Fruit fly (Drosophila melanogaster) whole organism, embryonic: ENCODE measurements around the gene CG14013.
A peak's percentile ranks its signal among the peaks of the same experiment; 100 is the strongest.

Source experiments
- Ada2b ChIP-seq: fragments of 200-800 bp; sonication (Bioruptor generic); IDR thresholded peaks from 2 replicates; pipeline ENCODE4 v1.3.6; 2022; ENCODE audit warnings: missing biosample characterization, missing genetic modification characterization
- Aef1 ChIP-seq: fragments of 200-800 bp; sonication (Bioruptor generic); IDR thresholded peaks from 3 replicates; pipeline ENCODE4 v1.3.6; 2022; ENCODE audit warnings: missing biosample characterization, missing genetic modification characterization
- Asciz ChIP-seq: fragments of 200-800 bp; sonication (Bioruptor generic); optimal IDR thresholded peaks from 2 replicates; lab custom pipeline; 2017; ENCODE audit warnings: missing biosample characterization, mild to moderate bottlenecking, missing genetic modification characterization, missing genetic modification reagents
- Awh ChIP-seq: fragments of 200-800 bp; sonication (Bioruptor generic); IDR thresholded peaks from 2 replicates; pipeline ENCODE4, ENCODE4 v1.3.6; 2022; ENCODE audit warnings: missing biosample characterization, missing genetic modification characterization
- B-H1 ChIP-seq: fragments of 200-800 bp; sonication (Bioruptor generic); IDR thresholded peaks from 3 replicates; pipeline ENCODE4 v1.3.6; 2022; ENCODE audit warnings: missing biosample characterization, missing genetic modification characterization
- CG12744 ChIP-seq: fragments of 200-800 bp; sonication (Bioruptor generic); optimal IDR thresholded peaks from 2 replicates; lab custom pipeline; 2016; ENCODE audit warnings: missing biosample characterization, missing genetic modification characterization
- CG1602 ChIP-seq: fragments of 200-800 bp; sonication (Bioruptor generic); optimal IDR thresholded peaks from 3 replicates; lab custom pipeline; 2016; ENCODE audit warnings: missing biosample characterization, missing genetic modification characterization
- CG17385 ChIP-seq: fragments of 200-800 bp; sonication (Bioruptor generic); optimal IDR thresholded peaks from 3 replicates; lab custom pipeline; 2018; ENCODE audit warnings: missing biosample characterization, mild to moderate bottlenecking, missing genetic modification characterization
- CG17612 ChIP-seq: fragments of 200-800 bp; sonication (Bioruptor generic); IDR thresholded peaks from 2 replicates; pipeline ENCODE4 v1.3.6; 2022; ENCODE audit warnings: missing biosample characterization, missing genetic modification characterization
- CG18619 ChIP-seq: fragments of 200-800 bp; sonication (Bioruptor generic); optimal IDR thresholded peaks from 3 replicates; lab custom pipeline; 2017; ENCODE audit warnings: missing biosample characterization, mild to moderate bottlenecking, missing genetic modification characterization
- CG2875 ChIP-seq: fragments of 200-800 bp; sonication (Bioruptor generic); optimal IDR thresholded peaks from 2 replicates; lab custom pipeline; 2017; ENCODE audit warnings: missing biosample characterization, mild to moderate bottlenecking, missing genetic modification characterization, missing genetic modification reagents
- CG31441 ChIP-seq: fragments of 200-800 bp; sonication (Bioruptor generic); IDR thresholded peaks from 2 replicates; pipeline ENCODE4 v1.3.6; 2022; ENCODE audit warnings: missing biosample characterization, missing genetic modification characterization
- CG32772 ChIP-seq: fragments of 200-800 bp; sonication (Bioruptor generic); IDR thresholded peaks from 2 replicates; pipeline ENCODE4 v1.3.6; 2022; ENCODE audit warnings: missing biosample characterization, missing genetic modification characterization
- CG33213 ChIP-seq: fragments of 200-800 bp; sonication (Bioruptor generic); optimal IDR thresholded peaks from 3 replicates; lab custom pipeline; 2016; ENCODE audit warnings: missing biosample characterization, missing genetic modification characterization
- CG4282 ChIP-seq: fragments of 200-800 bp; sonication (Bioruptor generic); optimal IDR thresholded peaks from 2 replicates; lab custom pipeline; 2016; ENCODE audit warnings: missing biosample characterization, missing genetic modification characterization
- CG43689 ChIP-seq: fragments of 200-800 bp; sonication (Bioruptor generic); IDR thresholded peaks from 2 replicates; pipeline ENCODE4 v1.3.6; 2022; ENCODE audit warnings: missing biosample characterization, missing genetic modification characterization
- CG4617 ChIP-seq: fragments of 200-800 bp; sonication (Bioruptor generic); optimal IDR thresholded peaks from 3 replicates; lab custom pipeline; 2016; ENCODE audit warnings: missing biosample characterization, missing genetic modification characterization, borderline replicate concordance
- CG4707 ChIP-seq: fragments of 200-800 bp; sonication (Bioruptor generic); optimal IDR thresholded peaks from 2 replicates; lab custom pipeline; 2018; ENCODE audit warnings: missing biosample characterization, mild to moderate bottlenecking, missing genetic modification characterization, moderate library complexity
- CG5180 ChIP-seq: fragments of 200-800 bp; sonication (Bioruptor generic); optimal IDR thresholded peaks from 3 replicates; lab custom pipeline; 2017; ENCODE audit warnings: missing biosample characterization, missing genetic modification characterization, mild to moderate bottlenecking, moderate library complexity, missing genetic modification reagents
- CG6175 ChIP-seq: fragments of 200-800 bp; sonication (Bioruptor generic); IDR thresholded peaks from 3 replicates; pipeline ENCODE4 v1.3.6; 2022; ENCODE audit warnings: missing biosample characterization, missing genetic modification characterization
- CG7556 ChIP-seq: fragments of 200-800 bp; sonication (Bioruptor generic); optimal IDR thresholded peaks from 2 replicates; lab custom pipeline; 2017; ENCODE audit warnings: missing biosample characterization, mild to moderate bottlenecking, missing genetic modification characterization
- CHES-1-like ChIP-seq: fragments of 200-800 bp; sonication (Bioruptor generic); optimal IDR thresholded peaks from 2 replicates; lab custom pipeline; 2016; ENCODE audit warnings: missing biosample characterization, missing genetic modification characterization
- CoRest ChIP-seq: fragments of 200-800 bp; sonication (Bioruptor generic); optimal IDR thresholded peaks from 3 replicates; lab custom pipeline; 2018; ENCODE audit warnings: missing biosample characterization, mild to moderate bottlenecking, missing genetic modification characterization, moderate library complexity
- Doc2 ChIP-seq: fragments of 200-800 bp; sonication (Bioruptor generic); IDR thresholded peaks from 2 replicates; pipeline ENCODE4 v1.3.6; 2022; ENCODE audit warnings: missing biosample characterization, missing genetic modification characterization
- Hsf ChIP-seq: fragments of 200-800 bp; sonication (Bioruptor generic); optimal IDR thresholded peaks from 3 replicates; lab custom pipeline; 2016; ENCODE audit warnings: missing biosample characterization, missing genetic modification characterization
- Ravus ChIP-seq: fragments of 200-800 bp; sonication (Bioruptor generic); IDR thresholded peaks from 2 replicates; pipeline ENCODE4 v1.3.6; 2022; ENCODE audit warnings: missing biosample characterization, missing genetic modification characterization
- Sox102F ChIP-seq: fragments of 200-800 bp; sonication (Bioruptor generic); optimal IDR thresholded peaks from 2 replicates; lab custom pipeline; 2018; ENCODE audit warnings: missing biosample characterization, mild to moderate bottlenecking, missing genetic modification characterization, moderate library complexity
- Usf ChIP-seq: fragments of 200-800 bp; sonication (Bioruptor generic); optimal IDR thresholded peaks from 2 replicates; lab custom pipeline; 2017; ENCODE audit warnings: missing genotype, missing biosample characterization, missing genetic modification characterization
- Vsx1 ChIP-seq: fragments of 200-800 bp; sonication (Bioruptor generic); optimal IDR thresholded peaks from 2 replicates; lab custom pipeline; 2017; ENCODE audit warnings: missing biosample characterization, mild to moderate bottlenecking, missing genetic modification characterization, missing genetic modification reagents
- bcd ChIP-seq: fragments of 200-800 bp; sonication (Bioruptor generic); optimal IDR thresholded peaks from 2 replicates; lab custom pipeline; 2017; ENCODE audit warnings: missing biosample characterization, mild to moderate bottlenecking, missing genetic modification characterization
- br ChIP-seq: fragments of >200 bp; optimal IDR thresholded peaks from 2 replicates; lab custom pipeline; 2017
- chinmo ChIP-seq: fragments of 200-800 bp; sonication (Bioruptor generic); IDR thresholded peaks from 4 replicates; pipeline ENCODE4 v1.3.6; 2022; ENCODE audit warnings: missing biosample characterization, missing genetic modification characterization; ENCODE audit not compliant: partially characterized antibody
- dati ChIP-seq: fragments of 200-800 bp; sonication (Bioruptor generic); IDR thresholded peaks from 2 replicates; pipeline ENCODE4 v1.3.6; 2022; ENCODE audit warnings: missing biosample characterization, missing genetic modification characterization
- dmrt99B ChIP-seq: fragments of 200-800 bp; sonication (Bioruptor generic); optimal IDR thresholded peaks from 2 replicates; lab custom pipeline; 2018; ENCODE audit warnings: missing biosample characterization, mild to moderate bottlenecking, missing genetic modification characterization, moderate library complexity
- exex ChIP-seq: fragments of 200-800 bp; sonication (Bioruptor generic); optimal IDR thresholded peaks from 4 replicates; lab custom pipeline; 2018; ENCODE audit warnings: missing biosample characterization, mild to moderate bottlenecking, missing genetic modification characterization, moderate library complexity
- fru ChIP-seq: fragments of >200 bp; optimal IDR thresholded peaks from 2 replicates; lab custom pipeline; 2017
- jing ChIP-seq: fragments of 200-800 bp; sonication (Bioruptor generic); optimal IDR thresholded peaks from 2 replicates; lab custom pipeline; 2018; ENCODE audit warnings: missing biosample characterization, mild to moderate bottlenecking, missing genetic modification characterization
- kay ChIP-seq: fragments of 200-800 bp; sonication (Bioruptor generic); optimal IDR thresholded peaks from 2 replicates; lab custom pipeline; 2016; ENCODE audit warnings: missing biosample characterization, missing genetic modification characterization
- kni ChIP-seq: fragments of 200-800 bp; sonication (Bioruptor generic); optimal IDR thresholded peaks from 3 replicates; lab custom pipeline; 2017; ENCODE audit warnings: mild to moderate bottlenecking, missing biosample characterization, missing genetic modification reagents, missing genetic modification characterization
- org-1 ChIP-seq: fragments of 200-800 bp; sonication (Bioruptor generic); optimal IDR thresholded peaks from 2 replicates; lab custom pipeline; 2017; ENCODE audit warnings: missing biosample characterization, missing genetic modification characterization
- pan ChIP-seq, 4 experiments: fragments of >200 bp in 3 of 4; fragments of 200-800 bp in 1 of 4; sonication (Bioruptor generic) in 1 of 4; optimal IDR thresholded peaks in 3 of 4; IDR thresholded peaks in 1 of 4; 2 replicates each; pipeline versions ENCODE4 v1.3.6 to Lab custom; 2017 to 2022; ENCODE audit warnings: missing biosample characterization in 2 of 4, missing genetic modification characterization in 2 of 4, mixed read lengths in 1 of 4
- pros ChIP-seq: fragments of 200-800 bp; sonication (Bioruptor generic); optimal IDR thresholded peaks from 3 replicates; lab custom pipeline; 2019; ENCODE audit warnings: missing biosample characterization, mild to moderate bottlenecking, missing genetic modification characterization, moderate library complexity
- ranshi ChIP-seq: fragments of 200-800 bp; sonication (Bioruptor generic); IDR thresholded peaks from 2 replicates; pipeline ENCODE4 v1.3.6; 2022; ENCODE audit warnings: missing biosample characterization, missing genetic modification characterization
- repo ChIP-seq: fragments of 200-800 bp; sonication (Bioruptor generic); optimal IDR thresholded peaks from 2 replicates; lab custom pipeline; 2016; ENCODE audit warnings: missing biosample characterization, missing genetic modification characterization
- scrt ChIP-seq: fragments of 200-800 bp; sonication (Bioruptor generic); optimal IDR thresholded peaks from 2 replicates; lab custom pipeline; 2018; ENCODE audit warnings: missing biosample characterization, mild to moderate bottlenecking, missing genetic modification characterization, moderate library complexity
- sd ChIP-seq: fragments of 200-800 bp; sonication (Bioruptor generic); optimal IDR thresholded peaks from 3 replicates; lab custom pipeline; 2018; ENCODE audit warnings: missing biosample characterization, mild to moderate bottlenecking, missing genetic modification characterization, moderate library complexity
- shn ChIP-seq: fragments of 200-800 bp; sonication (Bioruptor generic); optimal IDR thresholded peaks from 3 replicates; lab custom pipeline; 2016; ENCODE audit warnings: missing biosample characterization, missing genetic modification characterization
- sr ChIP-seq: fragments of 200-800 bp; sonication (Bioruptor generic); IDR thresholded peaks from 3 replicates; pipeline ENCODE4 v1.3.6; 2022; ENCODE audit warnings: missing biosample characterization, missing genetic modification characterization
- twi ChIP-seq: fragments of 200-800 bp; optimal IDR thresholded peaks from 2 replicates; lab custom pipeline; 2019; ENCODE audit warnings: missing biosample characterization, mild to moderate bottlenecking, missing genetic modification characterization, moderate library complexity
- vnd ChIP-seq: fragments of 200-800 bp; sonication (Bioruptor generic); IDR thresholded peaks from 3 replicates; pipeline ENCODE4 v1.3.6; 2022; ENCODE audit warnings: missing biosample characterization, missing genetic modification characterization; ENCODE audit not compliant: partially characterized antibody
- z ChIP-seq: fragments of 200-800 bp; sonication (Bioruptor generic); IDR thresholded peaks from 3 replicates; pipeline ENCODE4 v1.3.6; 2022; ENCODE audit warnings: missing biosample characterization, missing genetic modification characterization
- zen2 ChIP-seq: fragments of 200-800 bp; sonication (Bioruptor generic); IDR thresholded peaks from 3 replicates; pipeline ENCODE4 v1.3.6; 2022; ENCODE audit warnings: missing biosample characterization, missing genetic modification characterization; ENCODE audit not compliant: partially characterized antibody

Gene CG14013

dm6 chr2L:5567103-5567502 lies 13.5 kb upstream of the CG14013 start (continued):
- no peak for TF ChIP-seq Usf (GFP tag; lab: Kevin White, UChicago)
- no peak for TF ChIP-seq bcd (GFP tag; lab: Kevin White, UChicago)
- no peak for TF ChIP-seq Ravus (GFP tag; lab: Robert Waterston, UW)
- no peak for TF ChIP-seq B-H1 (GFP tag; lab: Robert Waterston, UW)
- peak; percentile 30 for TF ChIP-seq CG4707 (GFP tag; lab: Kevin White, UChicago)
- no peak for TF ChIP-seq CG33213 (GFP tag; lab: Kevin White, UChicago)
- no peak for TF ChIP-seq CG6175 (GFP tag; lab: Robert Waterston, UW)
- TF ChIP-seq CG17385 (GFP tag; lab: Kevin White, UChicago): no peak
- TF ChIP-seq Sox102F (GFP tag; lab: Kevin White, UChicago): peak; percentile 36
- no peak for TF ChIP-seq CG12744 (GFP tag; lab: Kevin White, UChicago)
- TF ChIP-seq ranshi (GFP tag; lab: Robert Waterston, UW): peak; percentile 38; the same call in 1 of the 2 replicates
- no peak for TF ChIP-seq br
- no peak for TF ChIP-seq Hsf
- no peak for TF ChIP-seq twi
- no peak for TF ChIP-seq CHES-1-like (GFP tag; lab: Kevin White, UChicago)
- TF ChIP-seq chinmo (GFP tag; lab: Robert Waterston, UW): no peak
- TF ChIP-seq zen2 (GFP tag; lab: Robert Waterston, UW): no peak
- TF ChIP-seq CG17612 (GFP tag; lab: Robert Waterston, UW): no peak
- TF ChIP-seq scrt (GFP tag; lab: Kevin White, UChicago): no peak
- TF ChIP-seq org-1 (GFP tag; lab: Kevin White, UChicago): no peak
- TF ChIP-seq Asciz (GFP tag; lab: Kevin White, UChicago): no peak
- no peak for TF ChIP-seq CG18619 (GFP tag; lab: Kevin White, UChicago)
- TF ChIP-seq CG7556 (GFP tag; lab: Kevin White, UChicago): no peak
- no peak for TF ChIP-seq dati
- TF ChIP-seq kni (GFP tag; lab: Kevin White, UChicago): no peak
- TF ChIP-seq pan (optimal IDR thresholded peaks at IDR 0.05; lab: Kevin White, UChicago): no peak
- no peak for TF ChIP-seq pan (GFP tag; optimal IDR thresholded peaks at IDR 0.05 in 1 of 2, IDR thresholded peaks at IDR 0.05 in 1 of 2)
- TF ChIP-seq CG5180 (GFP tag; lab: Kevin White, UChicago): no peak
- TF ChIP-seq Ada2b (GFP tag; lab: Robert Waterston, UW): no peak
- no peak for TF ChIP-seq CG1602 (GFP tag; lab: Kevin White, UChicago)
- no peak for TF ChIP-seq fru (lab: Kevin White, UChicago)
- 0 out of 2 replicates have a peak, but pooled peaks have one; percentile 24 for TF ChIP-seq CG32772 (GFP tag; lab: Robert Waterston, UW)
- TF ChIP-seq CG4617: no peak
- TF ChIP-seq kay: no peak
- no peak for TF ChIP-seq Doc2
- no peak for TF ChIP-seq jing (GFP tag; lab: Kevin White, UChicago)
- TF ChIP-seq, all 482 proteins: peak for 32

DNA sequence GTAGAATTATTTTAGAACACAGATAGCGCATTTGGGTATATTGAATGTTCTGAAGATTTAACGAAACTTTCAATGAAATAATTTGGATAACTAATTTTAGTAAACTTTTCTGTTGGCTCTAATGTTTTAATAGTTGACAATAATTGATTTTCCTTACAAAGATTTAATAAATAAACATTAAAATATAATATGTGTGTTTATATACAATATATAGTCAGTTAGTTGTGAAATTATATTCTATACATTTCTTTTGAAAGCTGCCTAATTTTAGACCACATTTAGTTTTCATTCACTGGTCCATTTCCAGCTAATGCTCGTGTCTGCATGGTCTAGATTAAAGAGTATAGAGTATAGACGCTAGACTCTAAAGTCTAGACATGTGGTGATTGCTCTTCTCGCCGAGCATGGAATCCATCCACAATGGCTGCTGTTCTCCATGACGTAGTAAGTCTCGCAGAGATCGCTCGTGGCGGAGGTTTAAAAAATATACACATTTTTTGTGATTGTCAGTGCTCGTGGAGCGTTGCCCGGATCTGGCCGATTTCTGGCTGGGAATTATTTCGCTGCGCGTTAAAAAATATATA lies 5.3 kb upstream of the CG14013 start, which contains the start of gene GluRIIB:
GluRIIB (plus strand) TSS at position 534 of the 584 bp plus-strand sequence.
- TF ChIP-seq sd (tag; lab: Kevin White, UChicago) (peak; percentile 16), vnd (GFP tag; lab: Robert Waterston, UW) (no peak), Awh (GFP tag; lab: Robert Waterston, UW) (no peak), repo (GFP tag; lab: Kevin White, UChicago) (no peak), shn (no peak), z (GFP tag; lab: Robert Waterston, UW) (no peak), pros (GFP tag; lab: Kevin White, UChicago) (no peak), CG43689 (GFP tag; lab: Robert Waterston, UW) (no peak), CG31441 (GFP tag; lab: Robert Waterston, UW) (peak; percentile 4; the same call in 1 of the 2 replicates), CG4282 (GFP tag; lab: Kevin White, UChicago) (no peak), Sox102F (GFP tag; lab: Kevin White, UChicago) (peak; percentile 43), exex (tag; lab: Kevin White, UChicago) (no peak), dmrt99B (tag; lab: Kevin White, UChicago) (peak; percentile 56), Vsx1 (no peak), sr (GFP tag; lab: Robert Waterston, UW) (no peak), CG2875 (GFP tag; lab: Kevin White, UChicago) (no peak), CoRest (peak; percentile 36), Aef1 (GFP tag; lab: Robert Waterston, UW) (no peak)
